Fruit fly (Drosophila melanogaster) whole organism, embryonic: ENCODE results near the gene Sld5.

Source experiments
- Awh ChIP-seq: fragments of 200-800 bp; sonication (Bioruptor generic); IDR thresholded peaks from 2 replicates; pipeline ENCODE4, ENCODE4 v1.3.6; 2022; ENCODE audit warnings: missing biosample characterization, missing genetic modification characterization
- B-H2 ChIP-seq: fragments of 200-800 bp; sonication (Bioruptor generic); optimal IDR thresholded peaks from 2 replicates; lab custom pipeline; 2018; ENCODE audit warnings: missing biosample characterization, mild to moderate bottlenecking, missing genetic modification characterization
- Bgb ChIP-seq: fragments of 200-800 bp; sonication (Bioruptor generic); IDR thresholded peaks from 2 replicates; pipeline ENCODE4 v1.3.6; 2022; ENCODE audit warnings: missing biosample characterization, missing genetic modification characterization; ENCODE audit not compliant: partially characterized antibody
- CG10267 ChIP-seq: fragments of 200-800 bp; sonication (Bioruptor generic); optimal IDR thresholded peaks from 2 replicates; lab custom pipeline; 2018; ENCODE audit warnings: missing biosample characterization, mild to moderate bottlenecking, missing genetic modification characterization, moderate library complexity
- CG10274 ChIP-seq: fragments of 200-800 bp; sonication (Bioruptor generic); optimal IDR thresholded peaks from 3 replicates; lab custom pipeline; 2017; ENCODE audit warnings: missing biosample characterization, mild to moderate bottlenecking, missing genetic modification characterization
- CG10431 ChIP-seq: fragments of 200-800 bp; sonication (Bioruptor generic); optimal IDR thresholded peaks from 3 replicates; lab custom pipeline; 2018; ENCODE audit warnings: missing biosample characterization, mild to moderate bottlenecking, missing genetic modification characterization
- CG11398 ChIP-seq: fragments of 200-800 bp; sonication (Bioruptor generic); optimal IDR thresholded peaks from 2 replicates; lab custom pipeline; 2016; ENCODE audit warnings: missing biosample characterization, missing genetic modification characterization
- CG11696 ChIP-seq: fragments of 200-800 bp; sonication (Bioruptor generic); IDR thresholded peaks from 2 replicates; pipeline ENCODE4 v1.3.6; 2022; ENCODE audit warnings: missing biosample characterization, missing genetic modification characterization
- CG11723 ChIP-seq: fragments of 200-800 bp; sonication (Bioruptor generic); optimal IDR thresholded peaks from 2 replicates; lab custom pipeline; 2017; ENCODE audit warnings: missing biosample characterization, mild to moderate bottlenecking, missing genetic modification characterization
- CG13123 ChIP-seq: fragments of 200-800 bp; sonication (Bioruptor generic); optimal IDR thresholded peaks from 2 replicates; lab custom pipeline; 2016; ENCODE audit warnings: missing biosample characterization, missing genetic modification characterization
- CG14050 ChIP-seq: fragments of 200-800 bp; sonication (Bioruptor generic); IDR thresholded peaks from 3 replicates; pipeline ENCODE4 v1.3.6; 2022; ENCODE audit warnings: missing biosample characterization, missing genetic modification characterization
- CG30020 ChIP-seq: fragments of 200-800 bp; optimal IDR thresholded peaks from 2 replicates; lab custom pipeline; 2019; ENCODE audit warnings: missing biosample characterization, mild to moderate bottlenecking, missing genetic modification characterization, moderate library complexity
- CG31388 ChIP-seq: fragments of 200-800 bp; sonication (Bioruptor generic); optimal IDR thresholded peaks from 2 replicates; lab custom pipeline; 2016; ENCODE audit warnings: missing biosample characterization, missing genetic modification characterization
- CG32767 ChIP-seq: fragments of 200-800 bp; sonication (Bioruptor generic); IDR thresholded peaks from 2 replicates; pipeline ENCODE4 v1.3.6; 2022; ENCODE audit warnings: missing biosample characterization, missing genetic modification characterization
- CG33557 ChIP-seq: fragments of 200-800 bp; sonication (Bioruptor generic); optimal IDR thresholded peaks from 2 replicates; lab custom pipeline; 2019; ENCODE audit warnings: missing biosample characterization, mild to moderate bottlenecking, missing genetic modification characterization, moderate library complexity
- CG34422 ChIP-seq: fragments of 200-800 bp; sonication (Bioruptor generic); IDR thresholded peaks from 3 replicates; pipeline ENCODE4 v1.3.6; 2022; ENCODE audit warnings: missing biosample characterization, missing genetic modification characterization
- CG5245 ChIP-seq: fragments of 200-800 bp; sonication (Bioruptor generic); optimal IDR thresholded peaks from 3 replicates; lab custom pipeline; 2016; ENCODE audit warnings: missing biosample characterization, missing genetic modification characterization
- CG6654 ChIP-seq: fragments of 200-800 bp; sonication (Bioruptor generic); optimal IDR thresholded peaks from 2 replicates; lab custom pipeline; 2017; ENCODE audit warnings: missing biosample characterization, mild to moderate bottlenecking, missing genetic modification characterization
- CG7987 ChIP-seq: fragments of 200-800 bp; sonication (Bioruptor generic); optimal IDR thresholded peaks from 2 replicates; lab custom pipeline; 2018; ENCODE audit warnings: missing biosample characterization, mild to moderate bottlenecking, missing genetic modification characterization, moderate library complexity
- CG9797 ChIP-seq: fragments of 200-800 bp; sonication (Bioruptor generic); optimal IDR thresholded peaks from 3 replicates; lab custom pipeline; 2018; ENCODE audit warnings: missing biosample characterization, mild to moderate bottlenecking, missing genetic modification characterization
- CkIIα-i1 ChIP-seq: fragments of 200-800 bp; sonication (Bioruptor generic); IDR thresholded peaks from 2 replicates; pipeline ENCODE4 v1.3.6; 2022; ENCODE audit warnings: missing biosample characterization, missing genetic modification characterization
- D19A ChIP-seq: fragments of 200-800 bp; optimal IDR thresholded peaks from 3 replicates; lab custom pipeline; 2019; ENCODE audit warnings: missing biosample characterization, mild to moderate bottlenecking, missing genetic modification characterization, moderate library complexity
- Dip2 ChIP-seq: fragments of 200-800 bp; sonication (Bioruptor generic); IDR thresholded peaks from 2 replicates; pipeline ENCODE4 v1.3.6; 2022; ENCODE audit warnings: missing biosample characterization, missing genetic modification characterization
- Dip3 ChIP-seq: fragments of 200-800 bp; sonication (Bioruptor generic); optimal IDR thresholded peaks from 3 replicates; lab custom pipeline; 2016; ENCODE audit warnings: missing biosample characterization, missing genetic modification characterization
- E2f2 ChIP-seq: fragments of 200-800 bp; sonication (Bioruptor generic); IDR thresholded peaks from 2 replicates; pipeline ENCODE4 v1.3.6; 2022; ENCODE audit warnings: missing biosample characterization, missing genetic modification characterization
- Gsc ChIP-seq: fragments of 200-800 bp; sonication (Bioruptor generic); IDR thresholded peaks from 2 replicates; pipeline ENCODE4 v1.3.6; 2022; ENCODE audit warnings: missing biosample characterization, missing genetic modification characterization
- HLH3B ChIP-seq: fragments of 200-800 bp; sonication (Bioruptor generic); IDR thresholded peaks from 2 replicates; pipeline ENCODE4 v1.3.6; 2022; ENCODE audit warnings: missing biosample characterization, missing genetic modification characterization
- HmgD ChIP-seq: fragments of 200-800 bp; sonication (Bioruptor generic); optimal IDR thresholded peaks from 3 replicates; lab custom pipeline; 2016; ENCODE audit warnings: missing biosample characterization, missing genetic modification characterization
- NfI ChIP-seq: fragments of 200-800 bp; sonication (Bioruptor generic); optimal IDR thresholded peaks from 3 replicates; lab custom pipeline; 2018; ENCODE audit warnings: missing biosample characterization, mild to moderate bottlenecking, missing genetic modification characterization, moderate library complexity
- Oaz ChIP-seq: fragments of 200-800 bp; sonication (Bioruptor generic); IDR thresholded peaks from 2 replicates; pipeline ENCODE4 v1.3.6; 2022; ENCODE audit warnings: missing biosample characterization, missing genetic modification characterization
- Ssrp ChIP-seq: fragments of 200-800 bp; sonication (Bioruptor generic); optimal IDR thresholded peaks from 2 replicates; lab custom pipeline; 2018; ENCODE audit warnings: missing biosample characterization, mild to moderate bottlenecking, missing genetic modification characterization, moderate library complexity
- ap ChIP-seq: fragments of 200-800 bp; sonication (Bioruptor generic); IDR thresholded peaks from 2 replicates; pipeline ENCODE4 v1.3.6; 2022; ENCODE audit warnings: missing biosample characterization, missing genetic modification characterization
- bab2 ChIP-seq: fragments of 200-800 bp; sonication (Bioruptor generic); optimal IDR thresholded peaks from 2 replicates; lab custom pipeline; 2016; ENCODE audit warnings: missing biosample characterization, missing genetic modification characterization
- bowl ChIP-seq: fragments of 200-800 bp; sonication (Bioruptor generic); IDR thresholded peaks from 2 replicates; pipeline ENCODE4 v1.3.6; 2022; ENCODE audit warnings: missing biosample characterization, missing genetic modification characterization
- chif ChIP-seq, 2 experiments: fragments of 200-800 bp; sonication (Bioruptor generic); optimal IDR thresholded peaks; 3 replicates each; lab custom pipeline; 2016; ENCODE audit warnings: missing biosample characterization in 2 of 2, missing genetic modification characterization in 2 of 2
- emc ChIP-seq: fragments of 200-800 bp; sonication (Bioruptor generic); optimal IDR thresholded peaks from 2 replicates; lab custom pipeline; 2016; ENCODE audit warnings: missing biosample characterization, missing genetic modification characterization
- ewg ChIP-seq: fragments of 200-800 bp; sonication (Bioruptor generic); optimal IDR thresholded peaks from 3 replicates; lab custom pipeline; 2017; ENCODE audit warnings: mild to moderate bottlenecking, missing biosample characterization, missing genetic modification reagents, missing genetic modification characterization
- gcm2 ChIP-seq: fragments of 200-800 bp; sonication (Bioruptor generic); optimal IDR thresholded peaks from 2 replicates; lab custom pipeline; 2016; ENCODE audit warnings: missing biosample characterization, missing genetic modification characterization
- gem ChIP-seq: fragments of 200-800 bp; sonication (Bioruptor generic); optimal IDR thresholded peaks from 2 replicates; lab custom pipeline; 2019; ENCODE audit warnings: missing biosample characterization, mild to moderate bottlenecking, missing genetic modification characterization, moderate library complexity
- gsb-n ChIP-seq: fragments of 200-800 bp; sonication (Bioruptor generic); optimal IDR thresholded peaks from 3 replicates; lab custom pipeline; 2018; ENCODE audit warnings: missing biosample characterization, mild to moderate bottlenecking, missing genetic modification characterization
- jing ChIP-seq: fragments of 200-800 bp; sonication (Bioruptor generic); optimal IDR thresholded peaks from 2 replicates; lab custom pipeline; 2018; ENCODE audit warnings: missing biosample characterization, mild to moderate bottlenecking, missing genetic modification characterization
- kah ChIP-seq: fragments of 200-800 bp; sonication (Bioruptor generic); optimal IDR thresholded peaks from 2 replicates; lab custom pipeline; 2018; ENCODE audit warnings: missing biosample characterization, mild to moderate bottlenecking, missing genetic modification characterization
- ken ChIP-seq: fragments of 200-800 bp; sonication (Bioruptor generic); IDR thresholded peaks from 3 replicates; pipeline ENCODE4 v1.3.6; 2022; ENCODE audit warnings: missing biosample characterization, missing genetic modification characterization
- maf-S ChIP-seq: fragments of 200-800 bp; sonication (Bioruptor generic); optimal IDR thresholded peaks from 2 replicates; lab custom pipeline; 2016; ENCODE audit warnings: missing biosample characterization, missing genetic modification characterization
- prd ChIP-seq, 3 experiments: fragments of >200 bp in 2 of 3; fragments of 200-800 bp in 1 of 3; sonication (Bioruptor generic) in 1 of 3; optimal IDR thresholded peaks in 2 of 3; IDR thresholded peaks in 1 of 3; 2 replicates in 2 of 3; 3 replicates in 1 of 3; pipeline versions ENCODE4 v1.3.6 to Lab custom; 2017 to 2022; ENCODE audit warnings: missing biosample characterization in 1 of 3, missing genetic modification characterization in 1 of 3
- slbo ChIP-seq: fragments of 200-800 bp; sonication (Bioruptor generic); IDR thresholded peaks from 2 replicates; pipeline ENCODE4 v1.3.6; 2022; ENCODE audit warnings: missing biosample characterization, missing genetic modification characterization
- sr ChIP-seq: fragments of 200-800 bp; sonication (Bioruptor generic); IDR thresholded peaks from 3 replicates; pipeline ENCODE4 v1.3.6; 2022; ENCODE audit warnings: missing biosample characterization, missing genetic modification characterization
- zf30C ChIP-seq: fragments of 200-800 bp; sonication (Bioruptor generic); optimal IDR thresholded peaks from 3 replicates; lab custom pipeline; 2018; ENCODE audit warnings: missing biosample characterization, mild to moderate bottlenecking, missing genetic modification characterization

The Sld5 gene

DNA sequence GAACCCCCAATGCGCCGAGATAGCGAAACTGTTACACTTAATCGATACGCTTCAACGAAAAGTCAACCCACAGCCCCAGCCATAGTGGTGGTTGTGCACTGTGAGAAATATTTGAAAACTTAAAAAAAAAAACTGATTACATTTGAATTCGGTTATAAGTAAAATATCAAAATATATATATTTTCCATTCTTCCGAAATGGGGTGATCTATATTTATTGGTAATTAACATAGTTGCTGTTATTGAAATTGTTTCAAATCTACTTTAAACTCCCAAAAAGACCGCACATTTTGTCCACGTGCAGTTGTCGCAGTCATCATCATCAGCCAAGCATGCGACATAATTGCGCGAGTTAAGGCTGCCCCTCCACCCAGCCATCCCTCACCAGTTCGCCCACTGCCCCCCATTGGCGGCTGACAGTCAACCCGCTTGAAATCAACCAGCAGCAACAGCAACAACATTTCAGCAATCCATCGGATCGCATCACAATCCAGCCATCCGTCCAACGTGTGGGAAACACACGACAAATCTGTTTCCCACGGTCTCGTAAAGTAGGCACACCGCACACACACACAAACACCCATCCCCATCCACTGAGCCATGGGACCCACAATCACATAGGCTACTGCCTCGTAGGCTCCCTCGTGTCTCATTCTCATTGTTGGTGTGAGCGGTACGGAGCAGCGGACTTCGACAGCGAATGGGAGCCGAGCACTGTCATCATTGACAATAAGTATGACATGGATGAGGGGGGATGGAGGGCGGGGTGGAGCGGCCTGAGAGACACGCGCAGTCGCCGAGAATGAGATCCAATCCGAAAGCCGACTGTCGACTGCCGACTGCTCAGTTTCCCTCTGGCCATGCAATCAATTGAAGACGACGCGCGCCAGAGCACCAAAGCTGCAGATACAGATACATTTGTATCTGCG, 35.8 kb downstream of the Sld5 start (continued):
- TF ChIP-seq CG11696 (GFP tag; lab: Robert Waterston, UW) = no peak
- no peak for TF ChIP-seq B-H2 (GFP tag; lab: Kevin White, UChicago)
- TF ChIP-seq CG9797 (GFP tag; lab: Kevin White, UChicago) = no peak
- no peak for TF ChIP-seq emc (GFP tag; lab: Kevin White, UChicago)
- no peak; the same call in 2 of the 3 replicates for TF ChIP-seq CG34422 (GFP tag; lab: Robert Waterston, UW)
- peak; percentile 16 for TF ChIP-seq kah (GFP tag; lab: Kevin White, UChicago)
- TF ChIP-seq CG13123 = no peak
- TF ChIP-seq bowl (GFP tag; lab: Robert Waterston, UW) = no peak
- 0 out of 2 replicates have a peak, but pooled peaks have one; percentile 39 for TF ChIP-seq Awh (GFP tag; lab: Robert Waterston, UW)
- peak; percentile 33; the same call in 1 of the 2 replicates for TF ChIP-seq Bgb
- TF ChIP-seq bab2 = peak; percentile 12
- TF ChIP-seq ap = 0 out of 2 replicates have a peak, but pooled peaks have one; percentile 33
- no peak for TF ChIP-seq CG30020 (tag; lab: Kevin White, UChicago)
- TF ChIP-seq CG11398 (GFP tag; lab: Kevin White, UChicago) = no peak
- TF ChIP-seq prd (optimal IDR thresholded peaks at IDR 0.05; lab: Kevin White, UChicago) = no peak
- peak; percentile 57; the same call in 1 of the 3 replicates for TF ChIP-seq prd (GFP tag; IDR thresholded peaks at IDR 0.05; lab: Robert Waterston, UW)
- peak; percentile 14 for TF ChIP-seq CG10274
- TF ChIP-seq slbo (GFP tag; lab: Robert Waterston, UW) = peak; percentile 43
- TF ChIP-seq NfI = peak; percentile 48
- no peak for TF ChIP-seq HmgD (GFP tag; lab: Kevin White, UChicago)
- TF ChIP-seq ken = no peak
- no peak for TF ChIP-seq CG31388 (GFP tag; lab: Kevin White, UChicago)
- TF ChIP-seq gcm2 = no peak
- peak; percentile 22 for TF ChIP-seq CG7987 (GFP tag; lab: Kevin White, UChicago)
- TF ChIP-seq CG6654 = peak; percentile 30
- peak; percentile 28 for TF ChIP-seq CG11723 (GFP tag; lab: Kevin White, UChicago)
- TF ChIP-seq Gsc = 0 out of 2 replicates have a peak, but pooled peaks have one; percentile 26
- TF ChIP-seq E2f2 (GFP tag; lab: Robert Waterston, UW) = peak; percentile 26; the same call in 1 of the 2 replicates
- TF ChIP-seq Oaz (GFP tag; lab: Robert Waterston, UW) = 0 out of 2 replicates have a peak, but pooled peaks have one; percentile 18
- no peak for TF ChIP-seq Dip3 (GFP tag; lab: Kevin White, UChicago)
- peak; percentile 88 for TF ChIP-seq gem (tag; lab: Kevin White, UChicago)
- peak; percentile 14 for TF ChIP-seq jing (GFP tag; lab: Kevin White, UChicago)
- no peak for TF ChIP-seq CkIIα-i1 (GFP tag; lab: Robert Waterston, UW)
- peak; percentile 45 for TF ChIP-seq ewg
- TF ChIP-seq CG14050 (GFP tag; lab: Robert Waterston, UW) = peak; percentile 39; the same call in 2 of the 3 replicates
- peak; percentile 11 for TF ChIP-seq CG33557 (GFP tag; lab: Kevin White, UChicago)
- peak; percentile 58 for TF ChIP-seq gsb-n (tag; lab: Kevin White, UChicago)
- TF ChIP-seq maf-S (GFP tag; lab: Kevin White, UChicago) = no peak
- peak; percentile 67 for TF ChIP-seq CG10267
- peak; percentile 72 for TF ChIP-seq zf30C (GFP tag; lab: Kevin White, UChicago)
- TF ChIP-seq chif (GFP tag; optimal IDR thresholded peaks at IDR 0.05; lab: Kevin White, UChicago) = peak; percentile 30 to 48
- TF ChIP-seq CG10431 (GFP tag; lab: Kevin White, UChicago) = peak; percentile 27
- peak; percentile 31; the same call in 1 of the 2 replicates for TF ChIP-seq HLH3B
- no peak for TF ChIP-seq CG32767 (GFP tag; lab: Robert Waterston, UW)
- peak; percentile 52 for TF ChIP-seq CG5245
- no peak for TF ChIP-seq Dip2 (GFP tag; lab: Robert Waterston, UW)
- TF ChIP-seq D19A (tag; lab: Kevin White, UChicago) = peak; percentile 57
- peak; percentile 76 for TF ChIP-seq Ssrp (tag; lab: Kevin White, UChicago)
- TF ChIP-seq sr (GFP tag; lab: Robert Waterston, UW) = peak; percentile 65; the same call in 2 of the 3 replicates
